Fruit fly (Drosophila melanogaster) whole organism, wandering third instar larva: ENCODE measurements around the gene twin.

Source experiments
- CG32264 ChIP-seq: fragments of 200-800 bp; sonication (Bioruptor generic); optimal IDR thresholded peaks from 2 replicates; lab custom pipeline; 2016; ENCODE audit warnings: missing biosample characterization, missing genetic modification characterization
- Rel ChIP-seq, 2 experiments: fragments of 200-800 bp; sonication (Bioruptor generic) in 1 of 2; optimal IDR thresholded peaks; 2 replicates in 1 of 2; 3 replicates in 1 of 2; lab custom pipeline; 2016 to 2019; ENCODE audit warnings: mild to moderate bottlenecking in 2 of 2, missing biosample characterization in 2 of 2, missing genetic modification characterization in 2 of 2, moderate library complexity in 1 of 2
- Sp1 ChIP-seq: fragments of 200-800 bp; sonication (Bioruptor generic); optimal IDR thresholded peaks from 3 replicates; lab custom pipeline; 2019; ENCODE audit warnings: missing biosample characterization, mild to moderate bottlenecking, missing genetic modification characterization, moderate library complexity
- fru ChIP-seq: fragments of 200-800 bp; sonication (Bioruptor generic); optimal IDR thresholded peaks from 3 replicates; lab custom pipeline; 2016; ENCODE audit warnings: missing biosample characterization, mild to moderate bottlenecking, missing genetic modification characterization

- TF ChIP-seq fru (GFP tag; lab: Kevin White, UChicago) (no peak), Rel (GFP tag; optimal IDR thresholded peaks at IDR 0.05; lab: Kevin White, UChicago) (no peak), Rel (tag; optimal IDR thresholded peaks at IDR 0.05; lab: Kevin White, UChicago) (peak; percentile 71), Sp1 (GFP tag; lab: Kevin White, UChicago) (peak; percentile 90), CG32264 (GFP tag; lab: Kevin White, UChicago) (peak; percentile 46)
Measured at dm6 chr3R:24161173-24161811, 60.5 kb downstream of the twin start, which contains the start of the genes Myo95E and TBC1d7.
